Fruit fly (Drosophila melanogaster) whole organism, embryonic: Measurements from ENCODE around the gene GstD5.

Experiments
- Atf3 ChIP-seq: fragments of 200-800 bp; sonication (Bioruptor generic); optimal IDR thresholded peaks from 3 replicates; lab custom pipeline; 2016; ENCODE audit warnings: missing biosample characterization, missing genetic modification characterization
- CG11723 ChIP-seq: fragments of 200-800 bp; sonication (Bioruptor generic); optimal IDR thresholded peaks from 2 replicates; lab custom pipeline; 2017; ENCODE audit warnings: missing biosample characterization, mild to moderate bottlenecking, missing genetic modification characterization
- CG12744 ChIP-seq: fragments of 200-800 bp; sonication (Bioruptor generic); optimal IDR thresholded peaks from 2 replicates; lab custom pipeline; 2016; ENCODE audit warnings: missing biosample characterization, missing genetic modification characterization
- CG1792 ChIP-seq: fragments of 200-800 bp; sonication (Bioruptor generic); optimal IDR thresholded peaks from 2 replicates; lab custom pipeline; 2016; ENCODE audit warnings: missing biosample characterization, missing genetic modification characterization
- CG7271 ChIP-seq: fragments of 200-800 bp; sonication (Bioruptor generic); optimal IDR thresholded peaks from 2 replicates; lab custom pipeline; 2018; ENCODE audit warnings: missing biosample characterization, mild to moderate bottlenecking, missing genetic modification characterization, moderate library complexity
- CG8359 ChIP-seq: fragments of 200-800 bp; sonication (Bioruptor generic); optimal IDR thresholded peaks from 2 replicates; lab custom pipeline; 2017; ENCODE audit warnings: missing biosample characterization, mild to moderate bottlenecking, missing genetic modification characterization, borderline replicate concordance
- Dip3 ChIP-seq: fragments of 200-800 bp; sonication (Bioruptor generic); optimal IDR thresholded peaks from 3 replicates; lab custom pipeline; 2016; ENCODE audit warnings: missing biosample characterization, missing genetic modification characterization
- PHDP ChIP-seq: fragments of 200-800 bp; sonication (Bioruptor generic); optimal IDR thresholded peaks from 3 replicates; lab custom pipeline; 2018; ENCODE audit warnings: missing biosample characterization, mild to moderate bottlenecking, missing genetic modification characterization, moderate library complexity
- wor ChIP-seq: fragments of 200-800 bp; sonication (Bioruptor generic); IDR thresholded peaks from 2 replicates; pipeline ENCODE4 v1.3.6; 2022; ENCODE audit warnings: missing biosample characterization, missing genetic modification characterization

dm6 chr3R:12350497-12350896 lies 25.0 kb upstream of the GstD5 start, which contains the start of gene CG10038:
- TF ChIP-seq CG12744 (GFP tag; lab: Kevin White, UChicago) (no peak), CG7271 (tag; lab: Kevin White, UChicago) (no peak), PHDP (tag; lab: Kevin White, UChicago) (peak; percentile 41), CG1792 (GFP tag; lab: Kevin White, UChicago) (no peak), wor (GFP tag; lab: Robert Waterston, UW) (no peak), Atf3 (GFP tag; lab: Kevin White, UChicago) (no peak), CG11723 (GFP tag; lab: Kevin White, UChicago) (no peak), CG8359 (no peak), Dip3 (GFP tag; lab: Kevin White, UChicago) (peak; percentile 6)
